Fruit fly (Drosophila melanogaster) whole organism, embryonic: ENCODE measurements around the gene mthl1.

Source experiments
- Bdp1 ChIP-seq: fragments of 200-800 bp; sonication (Bioruptor generic); optimal IDR thresholded peaks from 3 replicates; lab custom pipeline; 2016; ENCODE audit warnings: missing biosample characterization, missing genetic modification characterization
- C15 ChIP-seq: fragments of 200-800 bp; sonication (Bioruptor generic); IDR thresholded peaks from 3 replicates; pipeline ENCODE4 v1.3.6; 2022; ENCODE audit warnings: missing biosample characterization, missing genetic modification characterization
- CG11696 ChIP-seq: fragments of 200-800 bp; sonication (Bioruptor generic); IDR thresholded peaks from 2 replicates; pipeline ENCODE4 v1.3.6; 2022; ENCODE audit warnings: missing biosample characterization, missing genetic modification characterization
- CG12391 ChIP-seq: fragments of 200-800 bp; sonication (Bioruptor generic); optimal IDR thresholded peaks from 3 replicates; lab custom pipeline; 2018; ENCODE audit warnings: missing biosample characterization, mild to moderate bottlenecking, missing genetic modification characterization, moderate library complexity
- CG17359 ChIP-seq: fragments of 200-800 bp; sonication (Bioruptor generic); optimal IDR thresholded peaks from 3 replicates; lab custom pipeline; 2018; ENCODE audit warnings: missing biosample characterization, mild to moderate bottlenecking, missing genetic modification characterization, moderate library complexity
- CG18011 ChIP-seq: fragments of 200-800 bp; sonication (Bioruptor generic); optimal IDR thresholded peaks from 2 replicates; lab custom pipeline; 2017; ENCODE audit warnings: missing biosample characterization, missing genetic modification characterization, mild to moderate bottlenecking, moderate library complexity, missing genotype
- CG31441 ChIP-seq: fragments of 200-800 bp; sonication (Bioruptor generic); IDR thresholded peaks from 2 replicates; pipeline ENCODE4 v1.3.6; 2022; ENCODE audit warnings: missing biosample characterization, missing genetic modification characterization
- CG9876 ChIP-seq: fragments of 200-800 bp; sonication (Bioruptor generic); optimal IDR thresholded peaks from 2 replicates; lab custom pipeline; 2016; ENCODE audit warnings: missing biosample characterization, missing genetic modification characterization
- al ChIP-seq: fragments of 200-800 bp; sonication (Bioruptor generic); IDR thresholded peaks from 2 replicates; pipeline ENCODE4 v1.3.6; 2022; ENCODE audit warnings: missing biosample characterization, missing genetic modification characterization
- ems ChIP-seq: fragments of 200-800 bp; sonication (Bioruptor generic); optimal IDR thresholded peaks from 3 replicates; lab custom pipeline; 2016; ENCODE audit warnings: missing biosample characterization, missing genetic modification characterization
- grn ChIP-seq: fragments of 200-800 bp; sonication (Bioruptor generic); optimal IDR thresholded peaks from 3 replicates; lab custom pipeline; 2017; ENCODE audit warnings: missing biosample characterization, missing genetic modification characterization
- luna ChIP-seq: fragments of 200-800 bp; sonication (Bioruptor generic); optimal IDR thresholded peaks from 2 replicates; lab custom pipeline; 2016; ENCODE audit warnings: missing biosample characterization, missing genetic modification characterization

DNA sequence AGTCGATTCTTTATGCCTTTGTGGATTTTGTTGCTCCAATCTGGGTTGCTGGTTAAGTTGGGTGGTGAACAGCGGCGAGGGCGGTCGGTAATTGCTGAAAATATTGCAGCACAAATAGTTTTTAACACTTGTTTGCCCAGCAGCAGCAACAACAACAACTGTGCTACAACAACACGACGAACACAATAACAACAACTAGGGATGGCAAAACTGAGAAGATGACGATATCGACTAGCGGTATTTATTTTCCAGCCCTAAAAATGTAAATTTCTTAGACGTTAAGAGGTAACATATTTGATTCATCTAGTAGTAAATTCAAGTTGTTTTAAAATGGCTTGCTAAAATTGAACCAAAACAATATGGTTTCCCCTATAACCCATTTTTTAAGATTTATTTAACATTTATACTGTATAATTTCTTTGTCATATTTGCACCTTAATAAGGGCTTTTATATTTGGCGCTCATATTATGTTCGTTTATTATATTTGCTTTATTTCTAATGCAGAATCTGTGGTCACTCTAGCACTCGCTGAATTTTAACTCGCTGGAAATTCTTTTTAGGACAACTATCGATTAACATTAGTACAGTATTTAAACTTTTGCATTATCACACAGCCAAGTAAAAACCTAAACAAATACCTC, 42.3 kb upstream of the mthl1 start:
- TF ChIP-seq ems (GFP tag; lab: Kevin White, UChicago), result no peak
- no peak for TF ChIP-seq Bdp1
- TF ChIP-seq al (GFP tag; lab: Robert Waterston, UW), result no peak
- no peak for TF ChIP-seq CG11696 (GFP tag; lab: Robert Waterston, UW)
- no peak for TF ChIP-seq CG9876 (GFP tag; lab: Kevin White, UChicago)
- TF ChIP-seq grn (GFP tag; lab: Kevin White, UChicago), result no peak
- no peak for TF ChIP-seq CG18011 (GFP tag; lab: Kevin White, UChicago)
- TF ChIP-seq CG17359 (tag; lab: Kevin White, UChicago), result no peak
- peak; percentile 43 for TF ChIP-seq CG12391 (tag; lab: Kevin White, UChicago)
- TF ChIP-seq luna (GFP tag; lab: Kevin White, UChicago), result no peak
- no peak for TF ChIP-seq C15 (GFP tag; lab: Robert Waterston, UW)
- peak; percentile 36; the same call in 1 of the 2 replicates for TF ChIP-seq CG31441 (GFP tag; lab: Robert Waterston, UW)
